Fruit fly (Drosophila melanogaster): ENCODE results near the gene CG44532.
A peak's percentile ranks its signal among the peaks of the same experiment; 100 is the strongest.

Gene CG44532

DNA sequence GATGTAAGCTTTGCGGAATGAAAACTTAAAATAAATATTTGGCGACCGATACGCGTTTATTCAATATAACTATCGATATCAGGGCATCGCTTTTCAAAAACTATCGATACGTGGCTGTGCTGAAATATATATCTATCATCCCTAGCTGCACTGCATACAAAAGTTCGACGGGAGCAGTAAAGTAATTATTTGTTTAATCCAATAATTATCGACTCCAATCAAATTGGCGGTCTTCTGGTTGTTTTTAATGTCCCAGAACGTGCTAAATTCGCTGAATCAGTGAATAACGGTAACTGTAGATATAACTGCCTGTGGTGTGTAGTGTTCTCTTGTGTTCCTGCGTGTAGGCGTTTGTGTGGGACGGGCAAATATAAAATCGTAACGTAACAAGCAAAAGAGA, 1.2 kb downstream of the CG44532 start, which contains the start of gene mei-P26 (continued):
- peak; percentile 88 for TF ChIP-seq CG6791 (GFP tag; IDR thresholded peaks at IDR 0.05; ENCODE audit: partially characterized antibody)
- TF ChIP-seq CG11247 (GFP tag; IDR thresholded peaks at IDR 0.05), result no peak
- no peak for TF ChIP-seq Fer3 (tag; optimal IDR thresholded peaks at IDR 0.05)
- peak; percentile 44 for TF ChIP-seq CG9437 (GFP tag; optimal IDR thresholded peaks at IDR 0.05)
- no peak for TF ChIP-seq ewg (GFP tag; optimal IDR thresholded peaks at IDR 0.05)
- TF ChIP-seq dimm (GFP tag; IDR thresholded peaks at IDR 0.05), result no peak
- TF ChIP-seq CrebB (tag; optimal IDR thresholded peaks at IDR 0.05), result no peak
- TF ChIP-seq CG12299 (tag; optimal IDR thresholded peaks at IDR 0.05), result no peak
- TF ChIP-seq ab (GFP tag; optimal IDR thresholded peaks at IDR 0.05), result no peak
- no peak for TF ChIP-seq BtbVII (GFP tag; optimal IDR thresholded peaks at IDR 0.05)
- TF ChIP-seq TFAM (GFP tag; optimal IDR thresholded peaks at IDR 0.05), result no peak
- no peak for TF ChIP-seq C15 (GFP tag; IDR thresholded peaks at IDR 0.05)
- no peak for TF ChIP-seq ssp (GFP tag; IDR thresholded peaks at IDR 0.05)
- no peak for TF ChIP-seq CG15269 (tag; optimal IDR thresholded peaks at IDR 0.05)
- no peak for TF ChIP-seq Eip74EF (GFP tag; optimal IDR thresholded peaks at IDR 0.05)
- peak; percentile 72 for TF ChIP-seq tna (GFP tag; IDR thresholded peaks at IDR 0.05; ENCODE audit: partially characterized antibody)
- no peak for TF ChIP-seq Camta (GFP tag; optimal IDR thresholded peaks at IDR 0.05)
- TF ChIP-seq D19A (tag; optimal IDR thresholded peaks at IDR 0.05), result no peak
- TF ChIP-seq Spps (tag; optimal IDR thresholded peaks at IDR 0.05), result no peak
- TF ChIP-seq Bteb2 (GFP tag; optimal IDR thresholded peaks at IDR 0.05), result no peak
- TF ChIP-seq sisA (GFP tag; IDR thresholded peaks at IDR 0.05), result no peak
- no peak for TF ChIP-seq CG1647 (GFP tag; optimal IDR thresholded peaks at IDR 0.05)
- no peak for TF ChIP-seq CG9727 (GFP tag; optimal IDR thresholded peaks at IDR 0.05)
- TF ChIP-seq CG4820 (GFP tag; optimal IDR thresholded peaks at IDR 0.05), result no peak
- no peak for TF ChIP-seq cg (GFP tag; optimal IDR thresholded peaks at IDR 0.05)
- TF ChIP-seq CG18262 (tag; optimal IDR thresholded peaks at IDR 0.05), result no peak
- TF ChIP-seq trh (GFP tag; optimal IDR thresholded peaks at IDR 0.05), result no peak
- TF ChIP-seq CG7928 (GFP tag; optimal IDR thresholded peaks at IDR 0.05), result no peak
- no peak for TF ChIP-seq Rx (GFP tag; IDR thresholded peaks at IDR 0.05)
- no peak for TF ChIP-seq Usf (GFP tag; optimal IDR thresholded peaks at IDR 0.05)
- no peak for TF ChIP-seq chif (GFP tag; optimal IDR thresholded peaks at IDR 0.05)
- TF ChIP-seq run (tag; optimal IDR thresholded peaks at IDR 0.05), result no peak
- TF ChIP-seq CG16813 (GFP tag; IDR thresholded peaks at IDR 0.05; ENCODE audit: partially characterized antibody), result peak; percentile 78
- TF ChIP-seq NFAT (GFP tag; IDR thresholded peaks at IDR 0.05), result no peak
- no peak for TF ChIP-seq emc (GFP tag; optimal IDR thresholded peaks at IDR 0.05)
- TF ChIP-seq Atf3 (GFP tag; optimal IDR thresholded peaks at IDR 0.05), result no peak
- no peak for TF ChIP-seq sim (GFP tag; IDR thresholded peaks at IDR 0.05)
- TF ChIP-seq CG7357 (GFP tag; IDR thresholded peaks at IDR 0.05), result no peak
- no peak for TF ChIP-seq CG10431 (GFP tag; optimal IDR thresholded peaks at IDR 0.05)
- no peak for TF ChIP-seq Trl (optimal IDR thresholded peaks at IDR 0.05)
- TF ChIP-seq Trl (GFP tag; optimal IDR thresholded peaks at IDR 0.05), result no peak
- no peak for TF ChIP-seq CG5180 (GFP tag; optimal IDR thresholded peaks at IDR 0.05)
- no peak for TF ChIP-seq schlank (tag; optimal IDR thresholded peaks at IDR 0.05)
- TF ChIP-seq CHES-1-like (GFP tag; optimal IDR thresholded peaks at IDR 0.05), result no peak
- no peak for TF ChIP-seq CG2199 (GFP tag; IDR thresholded peaks at IDR 0.05)
- no peak for TF ChIP-seq sqz (GFP tag; optimal IDR thresholded peaks at IDR 0.05)
- TF ChIP-seq CG11398 (GFP tag; optimal IDR thresholded peaks at IDR 0.05), result no peak
- TF ChIP-seq CG31224 (GFP tag; IDR thresholded peaks at IDR 0.05), result no peak
- TF ChIP-seq D19B (GFP tag; optimal IDR thresholded peaks at IDR 0.05), result no peak
- TF ChIP-seq CG17802 (tag; optimal IDR thresholded peaks at IDR 0.05), result no peak
- no peak for TF ChIP-seq kni (GFP tag; optimal IDR thresholded peaks at IDR 0.05)
- TF ChIP-seq YL-1 (GFP tag; optimal IDR thresholded peaks at IDR 0.05), result no peak
- TF ChIP-seq ERR (GFP tag; optimal IDR thresholded peaks at IDR 0.05), result no peak
